Fruit fly (Drosophila melanogaster): ENCODE measurements around the gene FoxL1.

DNA sequence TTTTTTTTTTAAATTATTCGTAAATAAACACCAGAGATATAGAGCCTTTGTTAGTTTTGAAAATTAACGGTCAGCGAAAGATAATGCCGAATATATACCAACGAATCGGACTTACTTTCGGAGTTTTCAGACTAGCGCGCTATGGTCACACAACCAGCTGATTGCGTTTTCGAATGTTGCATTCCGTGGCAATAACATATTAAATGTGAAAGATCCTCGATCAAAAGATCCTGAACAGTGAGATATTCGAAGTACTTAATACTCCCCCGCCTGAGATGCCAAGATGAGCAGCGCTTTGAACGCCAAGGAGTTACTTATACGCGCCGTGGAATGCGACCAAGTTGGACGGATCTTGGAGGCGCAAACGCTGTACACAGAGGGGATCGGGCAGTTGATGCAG is 15.4 kb upstream of the FoxL1 start, which contains the start of gene CG14985:
- TF ChIP-seq Ets21C (GFP tag; optimal IDR thresholded peaks at IDR 0.05) (no peak), Sox15 (GFP tag; optimal IDR thresholded peaks at IDR 0.05) (no peak), vri (GFP tag; optimal IDR thresholded peaks at IDR 0.05) (no peak), lz (GFP tag; optimal IDR thresholded peaks at IDR 0.05) (no peak), CG1621 (tag; optimal IDR thresholded peaks at IDR 0.05) (no peak), cyc (GFP tag; optimal IDR thresholded peaks at IDR 0.05) (no peak), esn (GFP tag; optimal IDR thresholded peaks at IDR 0.05) (no peak), CG6792 (GFP tag; optimal IDR thresholded peaks at IDR 0.05) (no peak), Met (GFP tag; optimal IDR thresholded peaks at IDR 0.05) (no peak), CG16779 (tag; optimal IDR thresholded peaks at IDR 0.05) (no peak), CG9139 (GFP tag; optimal IDR thresholded peaks at IDR 0.05) (no peak), Sox102F (GFP tag; optimal IDR thresholded peaks at IDR 0.05) (no peak)

Data from whole organism, prepupa.